Worm (Caenorhabditis elegans) whole organism, midembryonic: ENCODE measurements around the gene rps-29.

Experiments used
- T22C8.4 ChIP-seq: fragments of 200-800 bp; sonication (Bioruptor generic); IDR thresholded peaks from 2 replicates; pipeline ENCODE4 v1.3.6; 2022; ENCODE audit warnings: missing genetic modification characterization, missing compliant biosample characterization
- cog-1 ChIP-seq: sonication (generic microtip); optimal IDR thresholded peaks from 2 replicates; lab custom pipeline; 2016; ENCODE audit warnings: missing genetic modification characterization, missing compliant biosample characterization
- flt-1 ChIP-seq: fragments of 200-800 bp; sonication (Bioruptor generic); IDR thresholded peaks from 2 replicates; pipeline ENCODE4 v1.3.6; 2022; ENCODE audit warnings: missing genetic modification characterization, missing compliant biosample characterization
- klf-2 ChIP-seq: fragments of 200-800 bp; sonication (Bioruptor generic); conservative IDR thresholded peaks from 2 replicates; pipeline ENCODE4 v1.3.6; 2022; ENCODE audit warnings: missing genetic modification reagents, missing genetic modification characterization, missing compliant biosample characterization
- med-1 ChIP-seq: sonication (generic microtip); optimal IDR thresholded peaks from 2 replicates; lab custom pipeline; 2017; ENCODE audit warnings: missing genetic modification characterization, mild to moderate bottlenecking, missing compliant biosample characterization, antibody characterized with exemption, missing genetic modification reagents; ENCODE audit not compliant: insufficient read depth
- ref-1 ChIP-seq: fragments of 200-800 bp; sonication (Bioruptor generic); conservative IDR thresholded peaks from 2 replicates; pipeline ENCODE4 v1.3.6; 2022; ENCODE audit warnings: missing genetic modification reagents, missing genetic modification characterization, missing compliant biosample characterization
- tab-1 ChIP-seq: fragments of 200-800 bp; sonication (Bioruptor generic); IDR thresholded peaks from 2 replicates; pipeline ENCODE4 v1.3.6; 2022; ENCODE audit warnings: missing genetic modification characterization, missing compliant biosample characterization
- ztf-23 ChIP-seq: fragments of 200-800 bp; sonication (Bioruptor generic); IDR thresholded peaks from 2 replicates; pipeline ENCODE4 v1.3.6; 2022; ENCODE audit warnings: missing genetic modification reagents, missing genetic modification characterization, missing compliant biosample characterization
- ztf-29 ChIP-seq: fragments of 200-800 bp; sonication (Bioruptor generic); IDR thresholded peaks from 2 replicates; pipeline ENCODE4 v1.3.6; 2022; ENCODE audit warnings: missing genetic modification reagents, missing genetic modification characterization, missing compliant biosample characterization

The rps-29 gene

ce11 chrIII:794000-794399 is at the start of gene rps-29:
Gene rps-29, plus strand, starts transcription at chrIII:794300.
- no peak for TF ChIP-seq ref-1 (GFP tag; lab: Robert Waterston, UW)
- TF ChIP-seq T22C8.4 (GFP tag; lab: Robert Waterston, UW): peak; percentile 71

- TF ChIP-seq ztf-23 (GFP tag; lab: Robert Waterston, UW) (no peak), ref-1 (GFP tag; lab: Robert Waterston, UW) (no peak), T22C8.4 (GFP tag; lab: Robert Waterston, UW) (no peak), tab-1 (no peak), med-1 (no peak), klf-2 (GFP tag; lab: Robert Waterston, UW) (no peak), flt-1 (no peak), cog-1 (tag; lab: Kevin White, UChicago) (no peak), ztf-29 (GFP tag; lab: Robert Waterston, UW) (no peak)
Observed at ce11 chrIII:744459-744858, 49.6 kb upstream of the rps-29 start.

ce11 chrIII:748782-749181 is 45.3 kb upstream of the rps-29 start:
- no peak for TF ChIP-seq ztf-29 (GFP tag; lab: Robert Waterston, UW)
- TF ChIP-seq ref-1 (GFP tag; lab: Robert Waterston, UW): no peak
- TF ChIP-seq T22C8.4 (GFP tag; lab: Robert Waterston, UW): no peak
- TF ChIP-seq ztf-23 (GFP tag; lab: Robert Waterston, UW): no peak
- no peak for TF ChIP-seq cog-1 (tag; lab: Kevin White, UChicago)
- TF ChIP-seq klf-2 (GFP tag; lab: Robert Waterston, UW): no peak

ce11 chrIII:750028-750427 is 44.1 kb upstream of the rps-29 start:
- TF ChIP-seq ref-1 (GFP tag; lab: Robert Waterston, UW) (no peak), flt-1 (no peak), cog-1 (tag; lab: Kevin White, UChicago) (no peak), ztf-23 (GFP tag; lab: Robert Waterston, UW) (no peak), tab-1 (no peak), T22C8.4 (GFP tag; lab: Robert Waterston, UW) (no peak), med-1 (no peak), klf-2 (GFP tag; lab: Robert Waterston, UW) (no peak), ztf-29 (GFP tag; lab: Robert Waterston, UW) (no peak)

ce11 chrIII:752326-752725 is 41.8 kb upstream of the rps-29 start, which contains the start of gene pat-12:
Gene pat-12, minus strand, starts transcription at chrIII:752426.
- no peak for TF ChIP-seq klf-2 (GFP tag; lab: Robert Waterston, UW)
- no peak for TF ChIP-seq tab-1
- no peak for TF ChIP-seq ztf-29 (GFP tag; lab: Robert Waterston, UW)
- no peak for TF ChIP-seq cog-1 (tag; lab: Kevin White, UChicago)

ce11 chrIII:754371-754770 is 39.7 kb upstream of the rps-29 start:
- TF ChIP-seq cog-1 (tag; lab: Kevin White, UChicago): no peak

- TF ChIP-seq ref-1 (GFP tag; lab: Robert Waterston, UW) (no peak), ztf-23 (GFP tag; lab: Robert Waterston, UW) (no peak), klf-2 (GFP tag; lab: Robert Waterston, UW) (no peak), ztf-29 (GFP tag; lab: Robert Waterston, UW) (no peak), tab-1 (no peak), flt-1 (no peak), T22C8.4 (GFP tag; lab: Robert Waterston, UW) (no peak)
Observed at ce11 chrIII:757981-758380, 36.1 kb upstream of the rps-29 start, which contains the start of gene T17H7.7. Gene T17H7.7, minus strand, starts transcription at chrIII:758081.

ce11 chrIII:759675-760074 is 34.4 kb upstream of the rps-29 start:
- TF ChIP-seq tab-1 (no peak), med-1 (no peak), klf-2 (GFP tag; lab: Robert Waterston, UW) (no peak), ztf-23 (GFP tag; lab: Robert Waterston, UW) (no peak), cog-1 (tag; lab: Kevin White, UChicago) (no peak), flt-1 (no peak), ztf-29 (GFP tag; lab: Robert Waterston, UW) (no peak), T22C8.4 (GFP tag; lab: Robert Waterston, UW) (no peak), ref-1 (GFP tag; lab: Robert Waterston, UW) (no peak)

ce11 chrIII:761476-761875 is 32.6 kb upstream of the rps-29 start, which contains the start of gene nlp-52:
Gene nlp-52, plus strand, starts transcription at chrIII:761776.
- TF ChIP-seq ztf-23 (GFP tag; lab: Robert Waterston, UW): no peak

- no peak for TF ChIP-seq ref-1 (GFP tag; lab: Robert Waterston, UW)
- no peak for TF ChIP-seq cog-1 (tag; lab: Kevin White, UChicago)
- TF ChIP-seq ztf-23 (GFP tag; lab: Robert Waterston, UW): no peak
- TF ChIP-seq tab-1: no peak
- TF ChIP-seq med-1: no peak
- TF ChIP-seq klf-2 (GFP tag; lab: Robert Waterston, UW): no peak
- TF ChIP-seq ztf-29 (GFP tag; lab: Robert Waterston, UW): no peak
- TF ChIP-seq flt-1: no peak
- TF ChIP-seq T22C8.4 (GFP tag; lab: Robert Waterston, UW): no peak
Observed at ce11 chrIII:762508-762907, 31.6 kb upstream of the rps-29 start.

- TF ChIP-seq ref-1 (GFP tag; lab: Robert Waterston, UW) (no peak), flt-1 (no peak), ztf-23 (GFP tag; lab: Robert Waterston, UW) (no peak)
Observed at ce11 chrIII:764404-764803, 29.7 kb upstream of the rps-29 start.
